Fruit fly (Drosophila melanogaster) whole organism, embryonic: ENCODE data around the gene foxo.
A peak's percentile ranks its signal among the peaks of the same experiment; 100 is the strongest.

Experiments
- Atf3 ChIP-seq: fragments of 200-800 bp; sonication (Bioruptor generic); optimal IDR thresholded peaks from 3 replicates; lab custom pipeline; 2016; ENCODE audit warnings: missing biosample characterization, missing genetic modification characterization
- Blimp-1 ChIP-seq: fragments of 200-800 bp; sonication (Bioruptor generic); optimal IDR thresholded peaks from 3 replicates; lab custom pipeline; 2018; ENCODE audit warnings: missing biosample characterization, missing genetic modification characterization, mild to moderate bottlenecking, moderate library complexity, missing genetic modification reagents
- BtbVII ChIP-seq: fragments of 200-800 bp; sonication (Bioruptor generic); optimal IDR thresholded peaks from 3 replicates; lab custom pipeline; 2017; ENCODE audit warnings: missing biosample characterization, mild to moderate bottlenecking, missing genetic modification characterization
- CG10654 ChIP-seq: fragments of 200-800 bp; sonication (Bioruptor generic); optimal IDR thresholded peaks from 2 replicates; lab custom pipeline; 2016; ENCODE audit warnings: missing biosample characterization, missing genetic modification characterization
- CG11398 ChIP-seq: fragments of 200-800 bp; sonication (Bioruptor generic); optimal IDR thresholded peaks from 2 replicates; lab custom pipeline; 2016; ENCODE audit warnings: missing biosample characterization, missing genetic modification characterization
- CG14050 ChIP-seq: fragments of 200-800 bp; sonication (Bioruptor generic); IDR thresholded peaks from 3 replicates; pipeline ENCODE4 v1.3.6; 2022; ENCODE audit warnings: missing biosample characterization, missing genetic modification characterization
- CG14860 ChIP-seq: fragments of 200-800 bp; sonication (Bioruptor generic); IDR thresholded peaks from 3 replicates; pipeline ENCODE4 v1.3.6; 2022; ENCODE audit warnings: missing biosample characterization, missing genetic modification characterization; ENCODE audit not compliant: partially characterized antibody
- CG1529 ChIP-seq: fragments of 200-800 bp; sonication (Bioruptor generic); optimal IDR thresholded peaks from 3 replicates; lab custom pipeline; 2018; ENCODE audit warnings: missing biosample characterization, missing genetic modification characterization
- CG15696 ChIP-seq: fragments of 200-800 bp; sonication (Bioruptor generic); optimal IDR thresholded peaks from 2 replicates; lab custom pipeline; 2019; ENCODE audit warnings: missing biosample characterization, mild to moderate bottlenecking, missing genetic modification characterization, moderate library complexity
- CG18476 ChIP-seq: fragments of 200-800 bp; sonication (Bioruptor generic); optimal IDR thresholded peaks from 2 replicates; lab custom pipeline; 2016; ENCODE audit warnings: missing biosample characterization, mild to moderate bottlenecking, missing genetic modification characterization
- CG32532 ChIP-seq: fragments of 200-800 bp; sonication (Bioruptor generic); IDR thresholded peaks from 2 replicates; pipeline ENCODE4 v1.3.6; 2022; ENCODE audit warnings: missing biosample characterization, missing genetic modification characterization
- CG3281 ChIP-seq: fragments of 200-800 bp; sonication (Bioruptor generic); optimal IDR thresholded peaks from 3 replicates; lab custom pipeline; 2017; ENCODE audit warnings: missing biosample characterization, mild to moderate bottlenecking, missing genetic modification characterization
- CG3995 ChIP-seq: fragments of 200-800 bp; sonication (Bioruptor generic); optimal IDR thresholded peaks from 3 replicates; lab custom pipeline; 2016; ENCODE audit warnings: missing biosample characterization, missing genetic modification characterization
- CG4282 ChIP-seq: fragments of 200-800 bp; sonication (Bioruptor generic); optimal IDR thresholded peaks from 2 replicates; lab custom pipeline; 2016; ENCODE audit warnings: missing biosample characterization, missing genetic modification characterization
- CG4820 ChIP-seq: fragments of 200-800 bp; sonication (Bioruptor generic); optimal IDR thresholded peaks from 3 replicates; lab custom pipeline; 2016; ENCODE audit warnings: missing biosample characterization, missing genetic modification characterization
- CG5245 ChIP-seq: fragments of 200-800 bp; sonication (Bioruptor generic); optimal IDR thresholded peaks from 3 replicates; lab custom pipeline; 2016; ENCODE audit warnings: missing biosample characterization, missing genetic modification characterization
- CG7839 ChIP-seq: fragments of 200-800 bp; sonication (Bioruptor generic); optimal IDR thresholded peaks from 3 replicates; lab custom pipeline; 2018; ENCODE audit warnings: missing biosample characterization, mild to moderate bottlenecking, missing genetic modification characterization, moderate library complexity
- CG8089 ChIP-seq: fragments of 200-800 bp; sonication (Bioruptor generic); optimal IDR thresholded peaks from 3 replicates; lab custom pipeline; 2016; ENCODE audit warnings: missing biosample characterization, missing genetic modification characterization
- CG8944 ChIP-seq: fragments of 200-800 bp; sonication (Bioruptor generic); optimal IDR thresholded peaks from 3 replicates; lab custom pipeline; 2016; ENCODE audit warnings: missing biosample characterization, missing genetic modification characterization
- CG9876 ChIP-seq: fragments of 200-800 bp; sonication (Bioruptor generic); optimal IDR thresholded peaks from 2 replicates; lab custom pipeline; 2016; ENCODE audit warnings: missing biosample characterization, missing genetic modification characterization
- CG9932 ChIP-seq: fragments of 200-800 bp; sonication (Bioruptor generic); IDR thresholded peaks from 2 replicates; pipeline ENCODE4 v1.3.6; 2022; ENCODE audit warnings: missing biosample characterization, missing genetic modification characterization
- CHES-1-like ChIP-seq: fragments of 200-800 bp; sonication (Bioruptor generic); optimal IDR thresholded peaks from 2 replicates; lab custom pipeline; 2016; ENCODE audit warnings: missing biosample characterization, missing genetic modification characterization
- CkIIα-i1 ChIP-seq: fragments of 200-800 bp; sonication (Bioruptor generic); IDR thresholded peaks from 2 replicates; pipeline ENCODE4 v1.3.6; 2022; ENCODE audit warnings: missing biosample characterization, missing genetic modification characterization
- Dbx ChIP-seq: fragments of 200-800 bp; sonication (Bioruptor generic); IDR thresholded peaks from 3 replicates; pipeline ENCODE4 v1.3.6; 2022; ENCODE audit warnings: missing biosample characterization, missing genetic modification characterization
- Doc3 ChIP-seq: fragments of 200-800 bp; sonication (Bioruptor generic); IDR thresholded peaks from 3 replicates; pipeline ENCODE4 v1.3.6; 2022; ENCODE audit warnings: missing biosample characterization, missing genetic modification characterization; ENCODE audit not compliant: partially characterized antibody
- Fer2 ChIP-seq: fragments of 200-800 bp; sonication (Bioruptor generic); optimal IDR thresholded peaks from 2 replicates; lab custom pipeline; 2018; ENCODE audit warnings: missing biosample characterization, mild to moderate bottlenecking, missing genetic modification characterization, moderate library complexity
- Gsc ChIP-seq: fragments of 200-800 bp; sonication (Bioruptor generic); IDR thresholded peaks from 2 replicates; pipeline ENCODE4 v1.3.6; 2022; ENCODE audit warnings: missing biosample characterization, missing genetic modification characterization
- Nf-YA ChIP-seq: fragments of 200-800 bp; sonication (Bioruptor generic); IDR thresholded peaks from 2 replicates; pipeline ENCODE4 v1.3.6; 2022; ENCODE audit warnings: missing biosample characterization, missing genetic modification characterization
- Ptx1 ChIP-seq: fragments of 200-800 bp; sonication (Bioruptor generic); IDR thresholded peaks from 2 replicates; pipeline ENCODE4 v1.3.6; 2022; ENCODE audit warnings: missing biosample characterization, missing genetic modification characterization
- Side ChIP-seq: fragments of 200-800 bp; sonication (Bioruptor generic); optimal IDR thresholded peaks from 2 replicates; lab custom pipeline; 2016; ENCODE audit warnings: missing biosample characterization, missing genetic modification characterization
- TFAM ChIP-seq: fragments of 200-800 bp; sonication (Bioruptor generic); optimal IDR thresholded peaks from 2 replicates; lab custom pipeline; 2017; ENCODE audit warnings: missing biosample characterization, missing genetic modification characterization, inconsistent platforms
- Trl ChIP-seq, 3 experiments: fragments of >200 bp in 2 of 3; fragments of 200-800 bp in 1 of 3; sonication (Bioruptor generic) in 1 of 3; optimal IDR thresholded peaks; 2 replicates in 1 of 3; 3 replicates in 2 of 3; lab custom pipeline; 2016 to 2017; ENCODE audit warnings: missing biosample characterization in 1 of 3, missing genetic modification characterization in 1 of 3
- bab2 ChIP-seq: fragments of 200-800 bp; sonication (Bioruptor generic); optimal IDR thresholded peaks from 2 replicates; lab custom pipeline; 2016; ENCODE audit warnings: missing biosample characterization, missing genetic modification characterization
- fd3F ChIP-seq: fragments of 200-800 bp; sonication (Bioruptor generic); optimal IDR thresholded peaks from 2 replicates; lab custom pipeline; 2018; ENCODE audit warnings: missing biosample characterization, mild to moderate bottlenecking, missing genetic modification characterization, moderate library complexity
- gcm ChIP-seq: fragments of 200-800 bp; sonication (Bioruptor generic); optimal IDR thresholded peaks from 2 replicates; lab custom pipeline; 2019; ENCODE audit warnings: missing biosample characterization, mild to moderate bottlenecking, missing genetic modification characterization, moderate library complexity
- gfzf ChIP-seq: fragments of 200-800 bp; sonication (Bioruptor generic); optimal IDR thresholded peaks from 2 replicates; lab custom pipeline; 2016; ENCODE audit warnings: missing biosample characterization, mild to moderate bottlenecking, missing genetic modification characterization, moderate library complexity
- insv ChIP-seq, 2 experiments: fragments of 200-800 bp; sonication (Bioruptor generic); optimal IDR thresholded peaks; 3 replicates each; lab custom pipeline; 2016 to 2018; ENCODE audit warnings: missing biosample characterization in 2 of 2, missing genetic modification characterization in 2 of 2
- nerfin-1 ChIP-seq: fragments of 200-800 bp; sonication (Bioruptor generic); optimal IDR thresholded peaks from 3 replicates; lab custom pipeline; 2019; ENCODE audit warnings: missing biosample characterization, mild to moderate bottlenecking, missing genetic modification characterization, moderate library complexity
- nmo ChIP-seq: fragments of 200-800 bp; sonication (Bioruptor generic); optimal IDR thresholded peaks from 2 replicates; lab custom pipeline; 2018; ENCODE audit warnings: missing biosample characterization, mild to moderate bottlenecking, missing genetic modification characterization, moderate library complexity
- org-1 ChIP-seq: fragments of 200-800 bp; sonication (Bioruptor generic); optimal IDR thresholded peaks from 2 replicates; lab custom pipeline; 2017; ENCODE audit warnings: missing biosample characterization, missing genetic modification characterization
- pros ChIP-seq: fragments of 200-800 bp; sonication (Bioruptor generic); optimal IDR thresholded peaks from 3 replicates; lab custom pipeline; 2019; ENCODE audit warnings: missing biosample characterization, mild to moderate bottlenecking, missing genetic modification characterization, moderate library complexity
- pum ChIP-seq: fragments of 200-800 bp; sonication (Bioruptor generic); optimal IDR thresholded peaks from 2 replicates; lab custom pipeline; 2016; ENCODE audit warnings: missing biosample characterization, missing genetic modification characterization
- rib ChIP-seq: fragments of 200-800 bp; sonication (Bioruptor generic); IDR thresholded peaks from 2 replicates; pipeline ENCODE4 v1.3.6; 2022; ENCODE audit warnings: missing biosample characterization, missing genetic modification characterization
- sens ChIP-seq: fragments of 200-800 bp; sonication (Bioruptor generic); peaks from one replicate; lab custom pipeline; 2016; ENCODE audit warnings: missing biosample characterization, missing genetic modification characterization
- sima ChIP-seq: fragments of 200-800 bp; sonication (Bioruptor generic); optimal IDR thresholded peaks from 2 replicates; lab custom pipeline; 2016; ENCODE audit warnings: missing biosample characterization, missing genetic modification characterization
- slp2 ChIP-seq: fragments of 200-800 bp; sonication (Bioruptor generic); optimal IDR thresholded peaks from 2 replicates; lab custom pipeline; 2016; ENCODE audit warnings: missing biosample characterization, missing genetic modification characterization
- sr ChIP-seq: fragments of 200-800 bp; sonication (Bioruptor generic); IDR thresholded peaks from 3 replicates; pipeline ENCODE4 v1.3.6; 2022; ENCODE audit warnings: missing biosample characterization, missing genetic modification characterization
- trh ChIP-seq: fragments of 200-800 bp; sonication (Bioruptor generic); optimal IDR thresholded peaks from 2 replicates; lab custom pipeline; 2016; ENCODE audit warnings: missing biosample characterization, missing genetic modification characterization
- zen ChIP-seq: fragments of 200-800 bp; sonication (Bioruptor generic); optimal IDR thresholded peaks from 3 replicates; lab custom pipeline; 2018; ENCODE audit warnings: missing biosample characterization, mild to moderate bottlenecking, missing genetic modification characterization, moderate library complexity

The foxo gene

dm6 chr3R:14017640-14018429 lies 38.9 kb upstream of the foxo start (continued):
- TF ChIP-seq Trl (optimal IDR thresholded peaks at IDR 0.05; lab: Kevin White, UChicago) (peak; percentile 98 to 100), Trl (GFP tag; optimal IDR thresholded peaks at IDR 0.05; lab: Kevin White, UChicago) (peak; percentile 60), CHES-1-like (GFP tag; lab: Kevin White, UChicago) (peak; percentile 16), CG14860 (GFP tag; lab: Robert Waterston, UW) (no peak), Gsc (no peak), pros (GFP tag; lab: Kevin White, UChicago) (no peak), gfzf (GFP tag; lab: Kevin White, UChicago) (no peak), sens (GFP tag; lab: Kevin White, UChicago) (peak; percentile 75), CG10654 (peak; percentile 81), CG3281 (peak; percentile 77), CG15696 (tag; lab: Kevin White, UChicago) (peak; percentile 38), Blimp-1 (GFP tag; lab: Kevin White, UChicago) (peak; percentile 97), BtbVII (peak; percentile 83), Doc3 (GFP tag; lab: Robert Waterston, UW) (peak; percentile 41; the same call in 1 of the 3 replicates), zen (tag; lab: Kevin White, UChicago) (peak; percentile 58), TFAM (GFP tag; lab: Kevin White, UChicago) (no peak), CG32532 (GFP tag; lab: Robert Waterston, UW) (peak; percentile 66), nerfin-1 (peak; percentile 73), CG4820 (GFP tag; lab: Kevin White, UChicago) (peak; percentile 80), CG9876 (GFP tag; lab: Kevin White, UChicago) (no peak), nmo (peak; percentile 94), bab2 (GFP tag; lab: Kevin White, UChicago) (peak; percentile 43), CG4282 (no peak), insv (GFP tag; optimal IDR thresholded peaks at IDR 0.05; lab: Kevin White, UChicago) (no peak), fd3F (peak; percentile 83), pum (GFP tag; lab: Kevin White, UChicago) (peak; percentile 11), gcm (GFP tag; lab: Kevin White, UChicago) (peak; percentile 77), CG7839 (tag; lab: Kevin White, UChicago) (peak; percentile 93), Atf3 (peak; percentile 27), CkIIα-i1 (0 out of 2 replicates have a peak, but pooled peaks have one; percentile 42), CG5245 (GFP tag; lab: Kevin White, UChicago) (peak; percentile 75), CG1529 (GFP tag; lab: Kevin White, UChicago) (peak; percentile 58), Nf-YA (GFP tag; lab: Robert Waterston, UW) (peak; percentile 60), CG8089 (GFP tag; lab: Kevin White, UChicago) (no peak), trh (GFP tag; lab: Kevin White, UChicago) (peak; percentile 53), CG3995 (GFP tag; lab: Kevin White, UChicago) (no peak), Ptx1 (GFP tag; lab: Robert Waterston, UW) (peak; percentile 93), CG9932 (GFP tag; lab: Robert Waterston, UW) (peak; percentile 14; the same call in 1 of the 2 replicates), Fer2 (tag; lab: Kevin White, UChicago) (peak; percentile 59), rib (GFP tag; lab: Robert Waterston, UW) (no peak), CG14050 (GFP tag; lab: Robert Waterston, UW) (peak; percentile 81), CG8944 (GFP tag; lab: Kevin White, UChicago) (peak; percentile 4), sima (GFP tag; lab: Kevin White, UChicago) (no peak), slp2 (GFP tag; lab: Kevin White, UChicago) (no peak), org-1 (GFP tag; lab: Kevin White, UChicago) (peak; percentile 77), Side (GFP tag; lab: Kevin White, UChicago) (peak; percentile 10), CG11398 (no peak), Dbx (GFP tag; lab: Robert Waterston, UW) (peak; percentile 64; the same call in 1 of the 3 replicates), sr (peak; percentile 63; the same call in 2 of the 3 replicates), CG18476 (GFP tag; lab: Kevin White, UChicago) (peak; percentile 70)
